Fruit fly (Drosophila melanogaster): ENCODE data around the gene Raf.

The Raf gene

dm6 chrX:2249763-2250162 is 45.5 kb upstream of the Raf start, which contains the start of gene crn (continued):
- TF ChIP-seq CG12299 (tag; optimal IDR thresholded peaks at IDR 0.05) (no peak), ato (GFP tag; IDR thresholded peaks at IDR 0.05; ENCODE audit: partially characterized antibody) (peak; percentile 74), CG1529 (GFP tag; optimal IDR thresholded peaks at IDR 0.05) (no peak), CG8478 (optimal IDR thresholded peaks at IDR 0.05) (no peak), caup (GFP tag; optimal IDR thresholded peaks at IDR 0.05; ENCODE audit: severe bottlenecking) (no peak), run (tag; optimal IDR thresholded peaks at IDR 0.05) (no peak), bbx (GFP tag; IDR thresholded peaks at IDR 0.05; ENCODE audit: partially characterized antibody) (peak; percentile 68), Doc2 (GFP tag; IDR thresholded peaks at IDR 0.05) (no peak), NK7.1 (GFP tag; optimal IDR thresholded peaks at IDR 0.05) (no peak), CG18011 (GFP tag; optimal IDR thresholded peaks at IDR 0.05) (no peak), Sry-δ (GFP tag; optimal IDR thresholded peaks at IDR 0.05) (peak; percentile 28), Dbx (GFP tag; IDR thresholded peaks at IDR 0.05) (no peak), gcm (GFP tag; optimal IDR thresholded peaks at IDR 0.05) (no peak), mam (GFP tag; optimal IDR thresholded peaks at IDR 0.05) (no peak), CG2678 (tag; optimal IDR thresholded peaks at IDR 0.05) (no peak), CG4617 (GFP tag; optimal IDR thresholded peaks at IDR 0.05; ENCODE audit: borderline replicate concordance) (peak; percentile 44), inv (GFP tag; IDR thresholded peaks at IDR 0.05; ENCODE audit: partially characterized antibody) (peak; percentile 51; the same call in 1 of the 2 replicates), Sry-β (GFP tag; optimal IDR thresholded peaks at IDR 0.05) (no peak), gem (tag; optimal IDR thresholded peaks at IDR 0.05) (no peak), CG17829 (tag; optimal IDR thresholded peaks at IDR 0.05) (no peak), CG12236 (GFP tag; optimal IDR thresholded peaks at IDR 0.05) (no peak), CG11695 (GFP tag; IDR thresholded peaks at IDR 0.05) (no peak), al (GFP tag; IDR thresholded peaks at IDR 0.05) (no peak), pros (GFP tag; optimal IDR thresholded peaks at IDR 0.05) (no peak), jing (GFP tag; optimal IDR thresholded peaks at IDR 0.05) (no peak), CG2199 (GFP tag; IDR thresholded peaks at IDR 0.05) (no peak), CG12219 (GFP tag; optimal IDR thresholded peaks at IDR 0.05) (no peak), zfh1 (GFP tag; IDR thresholded peaks at IDR 0.05) (no peak), CG15073 (GFP tag; optimal IDR thresholded peaks at IDR 0.05) (no peak), Elba2 (GFP tag; optimal IDR thresholded peaks at IDR 0.05) (no peak), ac (GFP tag; optimal IDR thresholded peaks at IDR 0.05) (no peak), CG6175 (GFP tag; IDR thresholded peaks at IDR 0.05) (no peak), vnd (GFP tag; IDR thresholded peaks at IDR 0.05; ENCODE audit: partially characterized antibody) (peak; percentile 58; the same call in 2 of the 3 replicates), CG10147 (GFP tag; optimal IDR thresholded peaks at IDR 0.05) (no peak), CG9609 (GFP tag; optimal IDR thresholded peaks at IDR 0.05) (no peak), pita (GFP tag; optimal IDR thresholded peaks at IDR 0.05) (no peak), Jarid2 (GFP tag; optimal IDR thresholded peaks at IDR 0.05) (no peak), zen2 (GFP tag; IDR thresholded peaks at IDR 0.05; ENCODE audit: partially characterized antibody) (peak; percentile 71; the same call in 1 of the 3 replicates), CG11398 (GFP tag; optimal IDR thresholded peaks at IDR 0.05) (no peak), Trl (optimal IDR thresholded peaks at IDR 0.05) (no peak), Trl (GFP tag; optimal IDR thresholded peaks at IDR 0.05) (no peak), gcm2 (GFP tag; optimal IDR thresholded peaks at IDR 0.05) (no peak), wek (GFP tag; optimal IDR thresholded peaks at IDR 0.05) (no peak), Hr3 (GFP tag; optimal IDR thresholded peaks at IDR 0.05) (no peak), vvl (GFP tag; IDR thresholded peaks at IDR 0.05) (no peak), wor (GFP tag; IDR thresholded peaks at IDR 0.05) (no peak), CG7271 (tag; optimal IDR thresholded peaks at IDR 0.05) (no peak), chinmo (GFP tag; IDR thresholded peaks at IDR 0.05; ENCODE audit: partially characterized antibody) (0 out of 4 replicates have a peak, but pooled peaks have one; percentile 65), BtbVII (GFP tag; optimal IDR thresholded peaks at IDR 0.05) (no peak), CG7839 (tag; optimal IDR thresholded peaks at IDR 0.05) (no peak), Rfx (GFP tag; IDR thresholded peaks at IDR 0.05) (no peak), Usf (GFP tag; optimal IDR thresholded peaks at IDR 0.05) (no peak)
